Worm (Caenorhabditis elegans): Measurements from ENCODE around the gene sdz-5.
A peak's percentile ranks its signal among the peaks of the same experiment; 100 is the strongest.

sdz-5 gene

ce11 chrII:2976597-2976996 lies 31.9 kb upstream of the sdz-5 start, which contains the start of gene nhr-88:
TSS of gene nhr-88 (plus strand) at chrII:2976639.
- TF ChIP-seq nhr-80 (tag; optimal IDR thresholded peaks at IDR 0.05) (no peak), nhr-179 (tag; optimal IDR thresholded peaks at IDR 0.05) (no peak), lsl-1 (GFP tag; optimal IDR thresholded peaks at IDR 0.05) (no peak), C06A6.2 (GFP tag; conservative IDR thresholded peaks at IDR 0.05) (no peak), lin-26 (GFP tag; IDR thresholded peaks at IDR 0.05) (no peak), attf-5 (GFP tag; optimal IDR thresholded peaks at IDR 0.05) (peak; percentile 6), zfh-2 (GFP tag; conservative IDR thresholded peaks at IDR 0.05) (peak; percentile 76), ceh-91 (GFP tag; IDR thresholded peaks at IDR 0.05) (no peak), athp-1 (tag; optimal IDR thresholded peaks at IDR 0.05) (no peak), ceh-27 (GFP tag; optimal IDR thresholded peaks at IDR 0.05) (no peak), nfyb-1 (GFP tag; IDR thresholded peaks at IDR 0.05) (peak; percentile 56; the same call in 1 of the 2 replicates), snpc-3.4 (tag; optimal IDR thresholded peaks at IDR 0.05) (no peak), bed-2 (GFP tag; IDR thresholded peaks at IDR 0.05) (no peak), sptf-2 (GFP tag; optimal IDR thresholded peaks at IDR 0.05) (no peak), ceh-58 (GFP tag; IDR thresholded peaks at IDR 0.05) (no peak), somi-1 (GFP tag; optimal IDR thresholded peaks at IDR 0.05) (no peak), ccch-3 (GFP tag; optimal IDR thresholded peaks at IDR 0.05) (no peak), gei-17 (GFP tag; optimal IDR thresholded peaks at IDR 0.05) (no peak), madf-8 (GFP tag; conservative IDR thresholded peaks at IDR 0.05) (0 out of 2 replicates have a peak, but pooled peaks have one; percentile 15), B0336.3 (GFP tag; IDR thresholded peaks at IDR 0.05) (peak; percentile 31; the same call in 1 of the 2 replicates), Y56A3A.18 (GFP tag; IDR thresholded peaks at IDR 0.05) (no peak), hlh-12 (tag; optimal IDR thresholded peaks at IDR 0.05) (no peak), pbrm-1 (GFP tag; IDR thresholded peaks at IDR 0.05) (no peak), egl-18 (GFP tag; IDR thresholded peaks at IDR 0.05) (no peak), K12H6.12 (tag; optimal IDR thresholded peaks at IDR 0.05) (peak; percentile 20), ztf-6 (GFP tag; IDR thresholded peaks at IDR 0.05) (no peak), hsf-1 (GFP tag; IDR thresholded peaks at IDR 0.05) (no peak), nfya-2 (GFP tag; IDR thresholded peaks at IDR 0.05) (no peak), ekl-4 (GFP tag; IDR thresholded peaks at IDR 0.05) (no peak), zim-3 (tag; optimal IDR thresholded peaks at IDR 0.05) (no peak), mcd-1 (GFP tag; IDR thresholded peaks at IDR 0.05) (peak; percentile 42), snpc-1.3 (tag; optimal IDR thresholded peaks at IDR 0.05; ENCODE audit: insufficient read depth) (no peak), hmg-1.2 (GFP tag; IDR thresholded peaks at IDR 0.05) (0 out of 2 replicates have a peak, but pooled peaks have one; percentile 21), tlf-1 (GFP tag; optimal IDR thresholded peaks at IDR 0.05) (no peak), nhr-90 (tag; optimal IDR thresholded peaks at IDR 0.05) (no peak), let-607 (tag; optimal IDR thresholded peaks at IDR 0.05) (no peak), Y79H2A.3 (GFP tag; conservative IDR thresholded peaks at IDR 0.05) (no peak), F10E7.11 (tag; optimal IDR thresholded peaks at IDR 0.05) (no peak), ceh-40 (GFP tag; IDR thresholded peaks at IDR 0.05) (no peak), cebp-1 (GFP tag; IDR thresholded peaks at IDR 0.05) (no peak), cebp-1 (tag; optimal IDR thresholded peaks at IDR 0.05) (peak; percentile 69), lag-1 (GFP tag; IDR thresholded peaks at IDR 0.05) (no peak), pha-4 (tag; optimal IDR thresholded peaks at IDR 0.05) (no peak), let-526 (GFP tag; IDR thresholded peaks at IDR 0.05) (no peak), chd-7 (tag; optimal IDR thresholded peaks at IDR 0.05) (peak; percentile 18), Y95B8A.8 (GFP tag; IDR thresholded peaks at IDR 0.05) (no peak), ztf-18 (tag; optimal IDR thresholded peaks at IDR 0.05) (no peak), F49E8.2 (tag; optimal IDR thresholded peaks at IDR 0.05; ENCODE audit: insufficient read depth) (no peak), tbp1 (GFP tag; optimal IDR thresholded peaks at IDR 0.05) (no peak)
